Worm (Caenorhabditis elegans): ENCODE measurements around the gene atrn-1.
A peak's percentile ranks its signal among the peaks of the same experiment; 100 is the strongest.

The atrn-1 gene

ce11 chrX:14746948-14747347, 35.6 kb downstream of the atrn-1 start, which contains the start of gene C05G5.2 (continued):
- TF ChIP-seq ceh-22 (tag; optimal IDR thresholded peaks at IDR 0.05), result no peak
- no peak for TF ChIP-seq hlh-8 (tag; optimal IDR thresholded peaks at IDR 0.05)
- no peak for TF ChIP-seq ceh-2 (tag; optimal IDR thresholded peaks at IDR 0.05)
- no peak for TF ChIP-seq hlh-30 (tag; optimal IDR thresholded peaks at IDR 0.05; ENCODE audit: insufficient read depth)
- TF ChIP-seq mec-3 (tag; optimal IDR thresholded peaks at IDR 0.05; ENCODE audit: borderline replicate concordance), result no peak
- TF ChIP-seq unc-55 (GFP tag; optimal IDR thresholded peaks at IDR 0.05), result no peak
- TF ChIP-seq ttx-3 (tag; optimal IDR thresholded peaks at IDR 0.05), result no peak
- peak; percentile 18 for TF ChIP-seq unc-86 (tag; optimal IDR thresholded peaks at IDR 0.05)
- no peak for TF ChIP-seq hlh-13 (GFP tag; optimal IDR thresholded peaks at IDR 0.05)
- peak; percentile 65 for TF ChIP-seq ceh-14 (tag; optimal IDR thresholded peaks at IDR 0.05)
- TF ChIP-seq ceh-18 (tag; optimal IDR thresholded peaks at IDR 0.05), result peak; percentile 73
- no peak for TF ChIP-seq nhr-11 (tag; optimal IDR thresholded peaks at IDR 0.05)
- TF ChIP-seq dmd-4 (tag; optimal IDR thresholded peaks at IDR 0.05; ENCODE audit: borderline replicate concordance), result no peak
- TF ChIP-seq pha-2 (tag; optimal IDR thresholded peaks at IDR 0.05), result peak; percentile 11
- no peak for TF ChIP-seq C38D4.7 (GFP tag; optimal IDR thresholded peaks at IDR 0.05)
- peak; percentile 77 for TF ChIP-seq tbx-2 (tag; optimal IDR thresholded peaks at IDR 0.05)
- no peak for TF ChIP-seq tbx-7 (tag; optimal IDR thresholded peaks at IDR 0.05)
- no peak for TF ChIP-seq ahr-1 (tag; optimal IDR thresholded peaks at IDR 0.05)
- no peak for TF ChIP-seq sox-4 (tag; optimal IDR thresholded peaks at IDR 0.05)
- no peak for TF ChIP-seq pax-1 (tag; optimal IDR thresholded peaks at IDR 0.05)
- peak; percentile 3 for TF ChIP-seq lin-11 (tag; optimal IDR thresholded peaks at IDR 0.05)
- peak; percentile 52 for TF ChIP-seq ref-2 (tag; optimal IDR thresholded peaks at IDR 0.05)
- TF ChIP-seq ceh-24 (tag; optimal IDR thresholded peaks at IDR 0.05), result no peak
- TF ChIP-seq pqm-1 (tag; optimal IDR thresholded peaks at IDR 0.05), result peak; percentile 13
- no peak for TF ChIP-seq syd-9 (tag; optimal IDR thresholded peaks at IDR 0.05)
- TF ChIP-seq unc-3 (GFP tag; conservative IDR thresholded peaks at IDR 0.05), result no peak
- no peak for TF ChIP-seq unc-3 (tag; optimal IDR thresholded peaks at IDR 0.05)
- no peak for TF ChIP-seq hlh-6 (tag; optimal IDR thresholded peaks at IDR 0.05)
- TF ChIP-seq C08G9.2 (tag; optimal IDR thresholded peaks at IDR 0.05), result peak; percentile 32
- TF ChIP-seq ceh-6 (GFP tag; optimal IDR thresholded peaks at IDR 0.05), result no peak
- peak; percentile 30 for TF ChIP-seq rnt-1 (tag; optimal IDR thresholded peaks at IDR 0.05)
- TF ChIP-seq odd-2 (tag; optimal IDR thresholded peaks at IDR 0.05), result no peak
- no peak for TF ChIP-seq fkh-6 (tag; optimal IDR thresholded peaks at IDR 0.05)
- TF ChIP-seq pros-1 (tag; optimal IDR thresholded peaks at IDR 0.05), result no peak
- no peak for TF ChIP-seq elt-4 (tag; optimal IDR thresholded peaks at IDR 0.05)
- no peak for TF ChIP-seq che-1 (tag; optimal IDR thresholded peaks at IDR 0.05)
- no peak for TF ChIP-seq fkh-10 (GFP tag; optimal IDR thresholded peaks at IDR 0.05)
- TF ChIP-seq npax-4 (tag; optimal IDR thresholded peaks at IDR 0.05), result no peak
- no peak for TF ChIP-seq lim-6 (tag; optimal IDR thresholded peaks at IDR 0.05)
- TF ChIP-seq ceh-30 (tag; optimal IDR thresholded peaks at IDR 0.05), result no peak
- TF ChIP-seq Y22D7AL.16 (tag; optimal IDR thresholded peaks at IDR 0.05), result no peak
- TF ChIP-seq hlh-15 (tag; optimal IDR thresholded peaks at IDR 0.05), result no peak
- TF ChIP-seq sox-2 (GFP tag; IDR thresholded peaks at IDR 0.05), result no peak
- TF ChIP-seq dve-1 (tag; optimal IDR thresholded peaks at IDR 0.05), result peak; percentile 46
- TF ChIP-seq pha-4 (tag; optimal IDR thresholded peaks at IDR 0.05), result no peak
- no peak for TF ChIP-seq T23F11.4 (GFP tag; optimal IDR thresholded peaks at IDR 0.05)
- no peak for TF ChIP-seq gmeb-2 (tag; optimal IDR thresholded peaks at IDR 0.05)

Data from whole organism, late embryonic.